Fruit fly (Drosophila melanogaster) S2 (cell line): ENCODE results near the gene AdoR.

Experiments used
- CG8478 ChIP-seq: fragments of >200 bp; optimal IDR thresholded peaks from 2 replicates; lab custom pipeline; 2018
- CTCF ChIP-seq, 2 experiments: fragments of >200 bp; optimal IDR thresholded peaks; 2 replicates each; lab custom pipeline; 2018

- TF ChIP-seq CG8478 (lab: Kevin White, UChicago) (no peak), CTCF (optimal IDR thresholded peaks at IDR 0.05; lab: Kevin White, UChicago) (no peak)
Measured at dm6 chr3R:30132295-30132694, 17.1 kb downstream of the AdoR start, which contains the start of gene CG31029.
